Fruit fly (Drosophila melanogaster) whole organism, embryonic: Measurements from ENCODE around the gene CG14840.
A peak's percentile ranks its signal among the peaks of the same experiment; 100 is the strongest.

Experiments
- Atf3 ChIP-seq: fragments of 200-800 bp; sonication (Bioruptor generic); optimal IDR thresholded peaks from 3 replicates; lab custom pipeline; 2016; ENCODE audit warnings: missing biosample characterization, missing genetic modification characterization
- Bdp1 ChIP-seq: fragments of 200-800 bp; sonication (Bioruptor generic); optimal IDR thresholded peaks from 3 replicates; lab custom pipeline; 2016; ENCODE audit warnings: missing biosample characterization, missing genetic modification characterization
- CG12155 ChIP-seq: fragments of 200-800 bp; sonication (Bioruptor generic); optimal IDR thresholded peaks from 3 replicates; lab custom pipeline; 2016; ENCODE audit warnings: missing biosample characterization, missing genetic modification characterization
- CG12236 ChIP-seq: fragments of 200-800 bp; sonication (Bioruptor generic); optimal IDR thresholded peaks from 2 replicates; lab custom pipeline; 2016; ENCODE audit warnings: missing biosample characterization, missing genetic modification characterization
- CG12299 ChIP-seq: fragments of 200-800 bp; sonication (Bioruptor generic); optimal IDR thresholded peaks from 2 replicates; lab custom pipeline; 2018; ENCODE audit warnings: missing biosample characterization, mild to moderate bottlenecking, missing genetic modification characterization
- CG12659 ChIP-seq: fragments of 200-800 bp; sonication (Bioruptor generic); optimal IDR thresholded peaks from 3 replicates; lab custom pipeline; 2017; ENCODE audit warnings: mild to moderate bottlenecking, missing biosample characterization, missing genetic modification reagents, missing genetic modification characterization
- CG12769 ChIP-seq: fragments of 200-800 bp; sonication (Bioruptor generic); optimal IDR thresholded peaks from 2 replicates; lab custom pipeline; 2019; ENCODE audit warnings: missing biosample characterization, mild to moderate bottlenecking, missing genetic modification characterization, moderate library complexity
- CG1529 ChIP-seq: fragments of 200-800 bp; sonication (Bioruptor generic); optimal IDR thresholded peaks from 3 replicates; lab custom pipeline; 2018; ENCODE audit warnings: missing biosample characterization, missing genetic modification characterization
- CG17568 ChIP-seq: fragments of 200-800 bp; sonication (Bioruptor generic); optimal IDR thresholded peaks from 2 replicates; lab custom pipeline; 2018; ENCODE audit warnings: missing biosample characterization, mild to moderate bottlenecking, missing genetic modification characterization, moderate library complexity
- CG18262 ChIP-seq: fragments of 200-800 bp; optimal IDR thresholded peaks from 3 replicates; lab custom pipeline; 2019; ENCODE audit warnings: missing biosample characterization, mild to moderate bottlenecking, missing genetic modification characterization, moderate library complexity
- CG18764 ChIP-seq: fragments of 200-800 bp; sonication (Bioruptor generic); optimal IDR thresholded peaks from 3 replicates; lab custom pipeline; 2016; ENCODE audit warnings: missing biosample characterization, missing genetic modification characterization
- CG31388 ChIP-seq: fragments of 200-800 bp; sonication (Bioruptor generic); optimal IDR thresholded peaks from 2 replicates; lab custom pipeline; 2016; ENCODE audit warnings: missing biosample characterization, missing genetic modification characterization
- CG3163 ChIP-seq: fragments of 200-800 bp; sonication (Bioruptor generic); optimal IDR thresholded peaks from 3 replicates; lab custom pipeline; 2016; ENCODE audit warnings: missing biosample characterization, missing genetic modification characterization
- CG33557 ChIP-seq: fragments of 200-800 bp; sonication (Bioruptor generic); optimal IDR thresholded peaks from 2 replicates; lab custom pipeline; 2019; ENCODE audit warnings: missing biosample characterization, mild to moderate bottlenecking, missing genetic modification characterization, moderate library complexity
- CG34422 ChIP-seq: fragments of 200-800 bp; sonication (Bioruptor generic); IDR thresholded peaks from 3 replicates; pipeline ENCODE4 v1.3.6; 2022; ENCODE audit warnings: missing biosample characterization, missing genetic modification characterization
- CG4730 ChIP-seq: fragments of 200-800 bp; sonication (Bioruptor generic); IDR thresholded peaks from 2 replicates; pipeline ENCODE4 v1.3.6; 2022; ENCODE audit warnings: missing biosample characterization, missing genetic modification characterization
- CG6765 ChIP-seq: fragments of 200-800 bp; sonication (Bioruptor generic); optimal IDR thresholded peaks from 3 replicates; lab custom pipeline; 2017; ENCODE audit warnings: missing biosample characterization, mild to moderate bottlenecking, missing genetic modification characterization
- CG6791 ChIP-seq: fragments of 200-800 bp; sonication (Bioruptor generic); IDR thresholded peaks from 3 replicates; pipeline ENCODE4 v1.3.6; 2022; ENCODE audit warnings: missing biosample characterization, missing genetic modification characterization; ENCODE audit not compliant: partially characterized antibody
- CG7357 ChIP-seq: fragments of 200-800 bp; sonication (Bioruptor generic); IDR thresholded peaks from 3 replicates; pipeline ENCODE4 v1.3.6; 2022; ENCODE audit warnings: missing biosample characterization, missing genetic modification characterization
- CG9215 ChIP-seq: fragments of 200-800 bp; sonication (Bioruptor generic); IDR thresholded peaks from 2 replicates; pipeline ENCODE4 v1.3.6; 2022; ENCODE audit warnings: missing biosample characterization, missing genetic modification characterization
- CG9727 ChIP-seq: fragments of 200-800 bp; sonication (Bioruptor generic); optimal IDR thresholded peaks from 3 replicates; lab custom pipeline; 2017; ENCODE audit warnings: missing biosample characterization, mild to moderate bottlenecking, missing genetic modification characterization
- CG9817 ChIP-seq: fragments of 200-800 bp; sonication (Bioruptor generic); optimal IDR thresholded peaks from 2 replicates; lab custom pipeline; 2018; ENCODE audit warnings: missing biosample characterization, mild to moderate bottlenecking, missing genetic modification characterization, moderate library complexity
- D19B ChIP-seq: fragments of 200-800 bp; sonication (Bioruptor generic); optimal IDR thresholded peaks from 2 replicates; lab custom pipeline; 2017; ENCODE audit warnings: missing biosample characterization, mild to moderate bottlenecking, missing genetic modification characterization
- Deaf1 ChIP-seq: fragments of 200-800 bp; optimal IDR thresholded peaks from 3 replicates; lab custom pipeline; 2019; ENCODE audit warnings: missing biosample characterization, mild to moderate bottlenecking, missing genetic modification characterization, moderate library complexity
- Dfd ChIP-seq, 2 experiments: fragments of >200 bp; optimal IDR thresholded peaks; 2 replicates each; lab custom pipeline; 2017; ENCODE audit warnings: missing biosample characterization in 2 of 2, missing genetic modification characterization in 2 of 2
- Drgx ChIP-seq: fragments of 200-800 bp; sonication (Bioruptor generic); IDR thresholded peaks from 2 replicates; pipeline ENCODE4 v1.3.6; 2022; ENCODE audit warnings: missing biosample characterization, missing genetic modification characterization
- HLHmδ ChIP-seq: fragments of 200-800 bp; sonication (Bioruptor generic); optimal IDR thresholded peaks from 2 replicates; lab custom pipeline; 2018; ENCODE audit warnings: missing biosample characterization, mild to moderate bottlenecking, missing genetic modification characterization, moderate library complexity
- HmgD ChIP-seq: fragments of 200-800 bp; sonication (Bioruptor generic); optimal IDR thresholded peaks from 3 replicates; lab custom pipeline; 2016; ENCODE audit warnings: missing biosample characterization, missing genetic modification characterization
- Kr ChIP-seq: fragments of 200-800 bp; sonication (Bioruptor generic); optimal IDR thresholded peaks from 2 replicates; lab custom pipeline; 2017; ENCODE audit warnings: missing biosample characterization, mild to moderate bottlenecking, missing genetic modification characterization
- Lhr ChIP-seq: fragments of 200-800 bp; sonication (Bioruptor generic); optimal IDR thresholded peaks from 3 replicates; lab custom pipeline; 2017; ENCODE audit warnings: mild to moderate bottlenecking, missing biosample characterization, missing genetic modification reagents, missing genetic modification characterization
- Mrtf ChIP-seq: fragments of 200-800 bp; sonication (Bioruptor generic); IDR thresholded peaks from 3 replicates; pipeline ENCODE4 v1.3.6; 2022; ENCODE audit warnings: missing biosample characterization, missing genetic modification characterization
- NfI ChIP-seq: fragments of 200-800 bp; sonication (Bioruptor generic); optimal IDR thresholded peaks from 3 replicates; lab custom pipeline; 2018; ENCODE audit warnings: missing biosample characterization, mild to moderate bottlenecking, missing genetic modification characterization, moderate library complexity
- Vsx1 ChIP-seq: fragments of 200-800 bp; sonication (Bioruptor generic); optimal IDR thresholded peaks from 2 replicates; lab custom pipeline; 2017; ENCODE audit warnings: missing biosample characterization, mild to moderate bottlenecking, missing genetic modification characterization, missing genetic modification reagents
- ab ChIP-seq: fragments of 200-800 bp; sonication (Bioruptor generic); optimal IDR thresholded peaks from 2 replicates; lab custom pipeline; 2016; ENCODE audit warnings: missing biosample characterization, missing genetic modification characterization
- amos ChIP-seq: fragments of 200-800 bp; sonication (Bioruptor generic); IDR thresholded peaks from 2 replicates; pipeline ENCODE4 v1.3.6; 2022; ENCODE audit warnings: missing biosample characterization, missing genetic modification characterization; ENCODE audit not compliant: partially characterized antibody
- ase ChIP-seq: fragments of 200-800 bp; sonication (Bioruptor generic); IDR thresholded peaks from 3 replicates; pipeline ENCODE4 v1.3.6; 2022; ENCODE audit warnings: missing biosample characterization, missing genetic modification characterization
- ato ChIP-seq: fragments of 200-800 bp; sonication (Bioruptor generic); IDR thresholded peaks from 2 replicates; pipeline ENCODE4 v1.3.6; 2022; ENCODE audit warnings: missing biosample characterization, missing genetic modification characterization; ENCODE audit not compliant: partially characterized antibody
- cas ChIP-seq: fragments of 200-800 bp; sonication (Bioruptor generic); IDR thresholded peaks from 2 replicates; pipeline ENCODE4 v1.3.6; 2022; ENCODE audit warnings: missing biosample characterization, missing genetic modification characterization
- crp ChIP-seq, 2 experiments: fragments of 200-800 bp; sonication (Bioruptor generic); optimal IDR thresholded peaks; 2 replicates in 1 of 2; 3 replicates in 1 of 2; lab custom pipeline; 2017; ENCODE audit warnings: missing biosample characterization in 2 of 2, missing genetic modification characterization in 2 of 2, mild to moderate bottlenecking in 1 of 2, moderate library complexity in 1 of 2
- hbn ChIP-seq: fragments of 200-800 bp; sonication (Bioruptor generic); IDR thresholded peaks from 2 replicates; pipeline ENCODE4 v1.3.6; 2022; ENCODE audit warnings: missing biosample characterization, missing genetic modification characterization; ENCODE audit not compliant: partially characterized antibody
- her ChIP-seq: fragments of 200-800 bp; sonication (Bioruptor generic); optimal IDR thresholded peaks from 2 replicates; lab custom pipeline; 2016; ENCODE audit warnings: missing biosample characterization, missing genetic modification characterization
- hth ChIP-seq: fragments of >200 bp; optimal IDR thresholded peaks from 2 replicates; lab custom pipeline; 2017; ENCODE audit warnings: inconsistent platforms
- lola ChIP-seq, 3 experiments: fragments of >200 bp in 2 of 3; fragments of 200-800 bp in 1 of 3; sonication (Bioruptor generic) in 1 of 3; optimal IDR thresholded peaks; 2 replicates each; lab custom pipeline; 2017 to 2019; ENCODE audit warnings: missing biosample characterization in 3 of 3, missing genetic modification characterization in 3 of 3, mild to moderate bottlenecking in 1 of 3, moderate library complexity in 1 of 3
- nom ChIP-seq: fragments of 200-800 bp; sonication (Bioruptor generic); optimal IDR thresholded peaks from 2 replicates; lab custom pipeline; 2017; ENCODE audit warnings: missing biosample characterization, missing genetic modification characterization, mild to moderate bottlenecking, moderate library complexity, missing genetic modification reagents
- salm ChIP-seq: fragments of 200-800 bp; sonication (Bioruptor generic); optimal IDR thresholded peaks from 2 replicates; lab custom pipeline; 2018; ENCODE audit warnings: missing biosample characterization, mild to moderate bottlenecking, missing genetic modification characterization
- seq ChIP-seq: fragments of 200-800 bp; sonication (Bioruptor generic); IDR thresholded peaks from 2 replicates; pipeline ENCODE4 v1.3.6; 2022; ENCODE audit warnings: missing biosample characterization, missing genetic modification characterization
- slou ChIP-seq: fragments of 200-800 bp; sonication (Bioruptor generic); optimal IDR thresholded peaks from 3 replicates; lab custom pipeline; 2016; ENCODE audit warnings: missing biosample characterization, missing genetic modification characterization
- tx ChIP-seq: fragments of 200-800 bp; sonication (Bioruptor generic); optimal IDR thresholded peaks from 2 replicates; lab custom pipeline; 2016; ENCODE audit warnings: missing biosample characterization, missing genetic modification characterization
- zen ChIP-seq: fragments of 200-800 bp; sonication (Bioruptor generic); optimal IDR thresholded peaks from 3 replicates; lab custom pipeline; 2018; ENCODE audit warnings: missing biosample characterization, mild to moderate bottlenecking, missing genetic modification characterization, moderate library complexity

The CG14840 gene

DNA sequence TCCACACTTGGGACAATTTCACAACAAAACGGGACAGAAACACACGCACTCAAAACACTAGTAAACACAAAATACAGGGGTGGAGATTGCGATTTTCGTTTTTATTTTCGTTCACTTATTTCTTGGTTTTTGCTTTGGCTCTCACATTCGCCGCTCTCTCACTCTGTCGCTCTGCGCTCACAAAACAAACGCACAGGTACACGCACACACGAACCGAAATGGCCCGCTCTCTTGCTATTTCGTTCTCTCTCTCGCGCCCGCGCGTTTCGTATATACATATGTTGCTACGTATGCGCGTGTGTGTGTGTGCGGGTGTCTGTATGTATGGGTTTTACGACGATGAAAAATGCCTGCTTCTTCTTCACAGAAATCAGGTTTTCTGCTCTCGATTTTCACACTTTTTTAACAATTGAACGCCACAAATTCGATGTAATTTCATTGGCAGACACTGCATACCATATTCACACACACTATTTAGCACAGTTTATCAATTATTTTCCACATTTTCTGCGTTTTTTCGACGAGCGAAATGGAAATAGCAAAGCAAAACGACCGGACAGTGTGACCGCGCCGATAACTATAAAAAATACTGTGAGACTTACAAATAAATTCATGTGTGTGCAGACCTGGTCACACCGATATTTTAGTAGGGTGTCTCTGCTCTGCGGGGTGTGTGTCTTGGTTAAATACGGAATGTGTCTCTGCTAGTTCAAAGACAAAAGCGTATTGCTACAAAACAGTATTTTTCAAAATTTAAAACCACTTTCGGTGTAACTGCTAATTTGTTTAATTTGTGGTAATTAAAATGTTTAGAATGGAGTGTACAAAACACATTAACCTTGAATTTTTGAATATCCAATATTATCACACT lies 25.5 kb upstream of the CG14840 start, which contains the start of gene trx (continued):
- no peak for TF ChIP-seq tx
- no peak for TF ChIP-seq CG18764 (GFP tag; lab: Kevin White, UChicago)
- TF ChIP-seq CG9215 (GFP tag; lab: Robert Waterston, UW): no peak
- no peak for TF ChIP-seq CG31388 (GFP tag; lab: Kevin White, UChicago)
- peak in 2 of 3 experiments; percentile 6 to 18 for TF ChIP-seq lola (GFP tag; optimal IDR thresholded peaks at IDR 0.05; lab: Kevin White, UChicago)
- no peak for TF ChIP-seq NfI (GFP tag; lab: Kevin White, UChicago)
- TF ChIP-seq CG12155 (GFP tag; lab: Kevin White, UChicago): no peak
- TF ChIP-seq cas (GFP tag; lab: Robert Waterston, UW): no peak
- TF ChIP-seq ase (GFP tag; lab: Robert Waterston, UW): no peak
- no peak for TF ChIP-seq CG9727
- TF ChIP-seq crp (GFP tag; optimal IDR thresholded peaks at IDR 0.05; lab: Kevin White, UChicago): no peak
- no peak for TF ChIP-seq amos (GFP tag; lab: Robert Waterston, UW)
- TF ChIP-seq her: no peak
- TF ChIP-seq Lhr (GFP tag; lab: Kevin White, UChicago): peak; percentile 96
- TF ChIP-seq Vsx1 (GFP tag; lab: Kevin White, UChicago): peak; percentile 9
- TF ChIP-seq Dfd (GFP tag; optimal IDR thresholded peaks at IDR 0.05; lab: Kevin White, UChicago): no peak
- no peak for TF ChIP-seq CG9817
- TF ChIP-seq CG7357 (GFP tag; lab: Robert Waterston, UW): no peak
- TF ChIP-seq Kr (GFP tag; lab: Kevin White, UChicago): no peak
- peak; percentile 77 for TF ChIP-seq Deaf1 (tag; lab: Kevin White, UChicago)
- no peak for TF ChIP-seq Atf3 (GFP tag; lab: Kevin White, UChicago)
- TF ChIP-seq CG4730 (GFP tag; lab: Robert Waterston, UW): no peak
- peak; percentile 13 for TF ChIP-seq CG18262 (tag; lab: Kevin White, UChicago)
- peak; percentile 17 for TF ChIP-seq salm (tag; lab: Kevin White, UChicago)
- no peak for TF ChIP-seq CG3163
- TF ChIP-seq hth (lab: Kevin White, UChicago): no peak
- TF ChIP-seq seq: no peak
- TF ChIP-seq Bdp1: no peak
- no peak for TF ChIP-seq HLHmδ (GFP tag; lab: Kevin White, UChicago)
- peak; percentile 69 for TF ChIP-seq HmgD
- TF ChIP-seq Mrtf: no peak
- no peak for TF ChIP-seq Drgx (GFP tag; lab: Robert Waterston, UW)
- TF ChIP-seq CG12299 (tag; lab: Kevin White, UChicago): peak; percentile 3
- no peak for TF ChIP-seq CG6791 (GFP tag; lab: Robert Waterston, UW)
- no peak for TF ChIP-seq D19B
- no peak for TF ChIP-seq CG12236 (GFP tag; lab: Kevin White, UChicago)
- peak; percentile 56 for TF ChIP-seq nom
- TF ChIP-seq CG17568 (GFP tag; lab: Kevin White, UChicago): peak; percentile 100
- no peak for TF ChIP-seq ab
- TF ChIP-seq CG12769: peak; percentile 16
- no peak for TF ChIP-seq ato
- TF ChIP-seq CG12659 (GFP tag; lab: Kevin White, UChicago): peak; percentile 73
- TF ChIP-seq CG1529 (GFP tag; lab: Kevin White, UChicago): no peak
- TF ChIP-seq slou (GFP tag; lab: Kevin White, UChicago): no peak
- TF ChIP-seq CG34422 (GFP tag; lab: Robert Waterston, UW): no peak
- TF ChIP-seq hbn (GFP tag; lab: Robert Waterston, UW): no peak
- TF ChIP-seq CG6765 (GFP tag; lab: Kevin White, UChicago): no peak
- peak; percentile 55 for TF ChIP-seq zen (tag; lab: Kevin White, UChicago)
- no peak for TF ChIP-seq CG33557 (GFP tag; lab: Kevin White, UChicago)
